Worm (Caenorhabditis elegans): Measurements from ENCODE around the gene ttn-1.

Gene ttn-1

ce11 chrV:6243260-6243659, 40.8 kb upstream of the ttn-1 start:
- TF ChIP-seq hmg-4 (GFP tag; optimal IDR thresholded peaks at IDR 0.05) = no peak
- no peak for TF ChIP-seq sea-1 (GFP tag; conservative IDR thresholded peaks at IDR 0.05)
- no peak for TF ChIP-seq tbx-37 (GFP tag; conservative IDR thresholded peaks at IDR 0.05)
- no peak for TF ChIP-seq ama-1 (optimal IDR thresholded peaks at IDR 0.05)
- no peak for TF ChIP-seq pes-1 (GFP tag; IDR thresholded peaks at IDR 0.05)
- TF ChIP-seq B0310.2 (tag; optimal IDR thresholded peaks at IDR 0.05) = no peak
- TF ChIP-seq tra-4 (tag; optimal IDR thresholded peaks at IDR 0.05) = no peak
- TF ChIP-seq ceh-13 (GFP tag; optimal IDR thresholded peaks at IDR 0.05) = no peak
- no peak for TF ChIP-seq aly-1 (tag; optimal IDR thresholded peaks at IDR 0.05)
- TF ChIP-seq ceh-36 (tag; optimal IDR thresholded peaks at IDR 0.05) = no peak
- TF ChIP-seq tbx-11 (GFP tag; IDR thresholded peaks at IDR 0.05) = no peak
- no peak for TF ChIP-seq flt-1 (GFP tag; IDR thresholded peaks at IDR 0.05)
- TF ChIP-seq scrt-1 (GFP tag; IDR thresholded peaks at IDR 0.05) = no peak
- TF ChIP-seq ets-7 (tag; optimal IDR thresholded peaks at IDR 0.05) = no peak
- TF ChIP-seq F13C5.2 (tag; optimal IDR thresholded peaks at IDR 0.05) = no peak
- TF ChIP-seq hnd-1 (tag; optimal IDR thresholded peaks at IDR 0.05) = no peak
- no peak for TF ChIP-seq hmbx-1 (tag; optimal IDR thresholded peaks at IDR 0.05)

DNA sequence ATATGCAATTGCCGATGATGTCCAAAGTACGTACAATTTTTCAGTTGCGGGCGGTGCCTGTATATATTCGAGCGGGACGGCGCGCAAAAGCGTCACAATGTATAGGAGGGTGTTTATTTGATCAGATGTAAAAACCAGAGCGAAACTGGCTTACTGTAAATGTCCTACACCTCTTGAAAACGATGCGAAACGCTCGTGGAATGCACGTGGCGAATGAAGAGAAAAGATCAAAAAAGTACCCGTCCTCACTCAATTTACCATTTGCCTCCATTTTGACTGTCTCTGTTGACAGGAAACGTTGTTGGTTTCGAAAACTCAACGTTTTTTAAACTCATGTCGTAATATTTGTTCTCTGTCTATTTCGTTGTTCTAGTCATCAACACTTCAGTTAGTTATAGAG, 38.3 kb upstream of the ttn-1 start:
- no peak for TF ChIP-seq hmbx-1 (tag; optimal IDR thresholded peaks at IDR 0.05)
- no peak for TF ChIP-seq hnd-1 (tag; optimal IDR thresholded peaks at IDR 0.05)
- no peak for TF ChIP-seq tbx-11 (GFP tag; IDR thresholded peaks at IDR 0.05)
- no peak for TF ChIP-seq pes-1 (GFP tag; IDR thresholded peaks at IDR 0.05)
- no peak for TF ChIP-seq tra-4 (tag; optimal IDR thresholded peaks at IDR 0.05)
- TF ChIP-seq ceh-36 (tag; optimal IDR thresholded peaks at IDR 0.05) = no peak
- TF ChIP-seq flt-1 (GFP tag; IDR thresholded peaks at IDR 0.05) = no peak
- no peak for TF ChIP-seq B0310.2 (tag; optimal IDR thresholded peaks at IDR 0.05)
- TF ChIP-seq ama-1 (optimal IDR thresholded peaks at IDR 0.05) = no peak
- no peak for TF ChIP-seq sea-1 (GFP tag; conservative IDR thresholded peaks at IDR 0.05)
- TF ChIP-seq hmg-4 (GFP tag; optimal IDR thresholded peaks at IDR 0.05) = no peak
- no peak for TF ChIP-seq ets-7 (tag; optimal IDR thresholded peaks at IDR 0.05)
- TF ChIP-seq F13C5.2 (tag; optimal IDR thresholded peaks at IDR 0.05) = no peak
- TF ChIP-seq ceh-13 (GFP tag; optimal IDR thresholded peaks at IDR 0.05) = no peak
- no peak for TF ChIP-seq tbx-37 (GFP tag; conservative IDR thresholded peaks at IDR 0.05)
- TF ChIP-seq aly-1 (tag; optimal IDR thresholded peaks at IDR 0.05) = no peak
- TF ChIP-seq scrt-1 (GFP tag; IDR thresholded peaks at IDR 0.05) = no peak

ce11 chrV:6239855-6240254, 37.4 kb upstream of the ttn-1 start:
- TF ChIP-seq flt-1 (GFP tag; IDR thresholded peaks at IDR 0.05) = no peak
- no peak for TF ChIP-seq scrt-1 (GFP tag; IDR thresholded peaks at IDR 0.05)
- no peak for TF ChIP-seq B0310.2 (tag; optimal IDR thresholded peaks at IDR 0.05)
- TF ChIP-seq F13C5.2 (tag; optimal IDR thresholded peaks at IDR 0.05) = no peak
- no peak for TF ChIP-seq ceh-36 (tag; optimal IDR thresholded peaks at IDR 0.05)
- TF ChIP-seq pes-1 (GFP tag; IDR thresholded peaks at IDR 0.05) = no peak
- TF ChIP-seq ets-7 (tag; optimal IDR thresholded peaks at IDR 0.05) = no peak
- no peak for TF ChIP-seq hmg-4 (GFP tag; optimal IDR thresholded peaks at IDR 0.05)
- no peak for TF ChIP-seq ceh-13 (GFP tag; optimal IDR thresholded peaks at IDR 0.05)
- no peak for TF ChIP-seq tbx-11 (GFP tag; IDR thresholded peaks at IDR 0.05)

ce11 chrV:6238347-6238746, 35.9 kb upstream of the ttn-1 start:
- TF ChIP-seq ets-7 (tag; optimal IDR thresholded peaks at IDR 0.05) (no peak), tbx-37 (GFP tag; conservative IDR thresholded peaks at IDR 0.05) (no peak), pes-1 (GFP tag; IDR thresholded peaks at IDR 0.05) (no peak), B0310.2 (tag; optimal IDR thresholded peaks at IDR 0.05) (no peak), hmg-4 (GFP tag; optimal IDR thresholded peaks at IDR 0.05) (no peak), scrt-1 (GFP tag; IDR thresholded peaks at IDR 0.05) (no peak)

DNA sequence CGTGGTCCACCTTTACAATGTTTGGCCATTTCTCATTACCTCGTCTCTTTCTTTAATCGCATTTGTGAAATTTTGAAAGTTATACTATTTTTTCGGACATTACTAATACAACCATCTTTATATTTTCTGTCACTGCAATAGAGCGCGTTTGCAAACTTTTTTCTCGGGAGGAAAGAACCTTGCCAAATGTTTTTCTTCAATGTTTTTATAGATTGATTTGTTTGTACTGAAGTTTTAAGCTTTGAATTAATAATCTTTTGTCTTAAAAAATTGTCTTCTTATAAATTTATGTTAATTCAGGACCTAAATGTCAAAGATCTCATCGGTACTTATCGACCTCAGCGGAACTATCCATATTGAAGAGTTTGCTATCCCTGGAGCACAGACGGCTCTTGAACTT, 32.4 kb upstream of the ttn-1 start, which contains the start of gene K08B12.3:
Gene K08B12.3, plus strand, starts transcription at position 301 of the 400 bp plus-strand sequence.
- TF ChIP-seq ceh-36 (tag; optimal IDR thresholded peaks at IDR 0.05) (no peak), B0310.2 (tag; optimal IDR thresholded peaks at IDR 0.05) (no peak), pes-1 (GFP tag; IDR thresholded peaks at IDR 0.05) (no peak), tra-4 (tag; optimal IDR thresholded peaks at IDR 0.05) (no peak)

DNA sequence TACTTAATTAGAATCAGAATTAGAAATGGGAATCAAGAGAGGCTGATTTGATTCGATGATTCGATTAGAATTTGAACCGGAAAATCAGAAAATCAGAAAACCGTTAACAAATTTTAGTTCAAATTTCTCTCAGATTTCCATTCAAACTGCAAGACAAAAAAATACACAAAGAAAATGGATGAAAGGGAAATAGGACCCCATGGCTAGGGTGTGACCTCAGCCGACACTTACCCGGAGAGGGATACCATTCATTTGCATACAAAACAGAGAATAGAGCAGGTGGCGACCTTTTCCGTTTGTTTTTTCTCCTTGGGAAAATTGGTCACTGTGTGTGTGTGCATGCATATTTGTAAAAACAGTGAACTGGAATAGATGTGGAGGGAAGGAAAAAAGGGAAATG, 31.5 kb upstream of the ttn-1 start:
- TF ChIP-seq scrt-1 (GFP tag; IDR thresholded peaks at IDR 0.05) (no peak), tbx-37 (GFP tag; conservative IDR thresholded peaks at IDR 0.05) (0 out of 2 replicates have a peak, but pooled peaks have one; percentile 18), flt-1 (GFP tag; IDR thresholded peaks at IDR 0.05) (no peak), F13C5.2 (tag; optimal IDR thresholded peaks at IDR 0.05) (no peak), ceh-36 (tag; optimal IDR thresholded peaks at IDR 0.05) (no peak), hmg-4 (GFP tag; optimal IDR thresholded peaks at IDR 0.05) (peak; percentile 17), B0310.2 (tag; optimal IDR thresholded peaks at IDR 0.05) (no peak), ets-7 (tag; optimal IDR thresholded peaks at IDR 0.05) (no peak), ama-1 (optimal IDR thresholded peaks at IDR 0.05) (no peak)

- TF ChIP-seq flt-1 (GFP tag; IDR thresholded peaks at IDR 0.05) = no peak
- no peak for TF ChIP-seq F13C5.2 (tag; optimal IDR thresholded peaks at IDR 0.05)
These were observed 30.5 kb upstream of the ttn-1 start for ce11 chrV:6232886-6233285.

ce11 chrV:6231902-6232340, 29.5 kb upstream of the ttn-1 start:
- TF ChIP-seq hnd-1 (tag; optimal IDR thresholded peaks at IDR 0.05) (no peak), hmg-4 (GFP tag; optimal IDR thresholded peaks at IDR 0.05) (no peak), tbx-11 (GFP tag; IDR thresholded peaks at IDR 0.05) (no peak), flt-1 (GFP tag; IDR thresholded peaks at IDR 0.05) (no peak), ceh-36 (tag; optimal IDR thresholded peaks at IDR 0.05) (no peak), tbx-37 (GFP tag; conservative IDR thresholded peaks at IDR 0.05) (no peak), scrt-1 (GFP tag; IDR thresholded peaks at IDR 0.05) (no peak), ets-7 (tag; optimal IDR thresholded peaks at IDR 0.05) (no peak)

All from whole organism, early embryonic.